Worm (Caenorhabditis elegans) whole organism, L4/young adult: Measurements from ENCODE around the gene fbxa-115.

Source experiments
- W03F9.2 ChIP-seq: fragments of 150-350 bp; optimal IDR thresholded peaks from 2 replicates; lab custom pipeline; 2014; ENCODE audit warnings: missing biosample characterization, missing genetic modification characterization
- dao-5 ChIP-seq: sonication (generic microtip); optimal IDR thresholded peaks from 2 replicates; lab custom pipeline; 2016; ENCODE audit warnings: missing genotype, missing genetic modification characterization, moderate library complexity, missing compliant biosample characterization
- him-1 ChIP-seq: sonication (generic microtip); optimal IDR thresholded peaks from 2 replicates; lab custom pipeline; 2016; ENCODE audit warnings: missing genotype, missing genetic modification reagents, missing genetic modification characterization, missing compliant biosample characterization

The fbxa-115 gene

ce11 chrV:20161781-20162289 lies 30.1 kb downstream of the fbxa-115 start:
- no peak for TF ChIP-seq dao-5 (tag; lab: Kevin White, UChicago)
- TF ChIP-seq him-1 (tag; lab: Kevin White, UChicago), result no peak
- no peak for TF ChIP-seq W03F9.2 (tag; lab: Kevin White, UChicago)

ce11 chrV:20158223-20158622 lies 33.7 kb downstream of the fbxa-115 start, which contains the start of gene F19B2.6:
F19B2.6 (plus strand) TSS chrV:20158523.
- TF ChIP-seq dao-5 (tag; lab: Kevin White, UChicago), result no peak
- TF ChIP-seq him-1 (tag; lab: Kevin White, UChicago), result no peak
- no peak for TF ChIP-seq W03F9.2 (tag; lab: Kevin White, UChicago)

- no peak for TF ChIP-seq him-1 (tag; lab: Kevin White, UChicago)
- TF ChIP-seq W03F9.2 (tag; lab: Kevin White, UChicago), result no peak
- no peak for TF ChIP-seq dao-5 (tag; lab: Kevin White, UChicago)
Observed at ce11 chrV:20151855-20152254, 40.1 kb downstream of the fbxa-115 start.

- TF ChIP-seq dao-5 (tag; lab: Kevin White, UChicago), result no peak
- no peak for TF ChIP-seq him-1 (tag; lab: Kevin White, UChicago)
- no peak for TF ChIP-seq W03F9.2 (tag; lab: Kevin White, UChicago)
Observed at ce11 chrV:20151432-20151831, 40.5 kb downstream of the fbxa-115 start, which contains the start of gene F19B2.7. F19B2.7 (plus strand) TSS chrV:20151732.

- TF ChIP-seq him-1 (tag; lab: Kevin White, UChicago) (no peak), dao-5 (tag; lab: Kevin White, UChicago) (no peak), W03F9.2 (tag; lab: Kevin White, UChicago) (no peak)
Observed at ce11 chrV:20147662-20148245, 44.2 kb downstream of the fbxa-115 start, which contains the start of gene Y113G7A.13. Y113G7A.13 (plus strand) TSS chrV:20148195.

- TF ChIP-seq W03F9.2 (tag; lab: Kevin White, UChicago), result no peak
- TF ChIP-seq dao-5 (tag; lab: Kevin White, UChicago), result no peak
- no peak for TF ChIP-seq him-1 (tag; lab: Kevin White, UChicago)
Observed at ce11 chrV:20143711-20144110, 48.2 kb downstream of the fbxa-115 start.

ce11 chrV:20142285-20142684 lies 49.7 kb downstream of the fbxa-115 start, which contains the start of gene Y113G7A.12:
Y113G7A.12 (plus strand) TSS chrV:20142585.
- TF ChIP-seq W03F9.2 (tag; lab: Kevin White, UChicago), result no peak
- TF ChIP-seq him-1 (tag; lab: Kevin White, UChicago), result no peak
- TF ChIP-seq dao-5 (tag; lab: Kevin White, UChicago), result no peak
